Fruit fly (Drosophila melanogaster) whole organism, embryonic: Measurements from ENCODE around the gene CG5823.

Source experiments
- Antp ChIP-seq: fragments of 200-800 bp; sonication (Bioruptor generic); optimal IDR thresholded peaks from 3 replicates; lab custom pipeline; 2016; ENCODE audit warnings: missing biosample characterization, missing genetic modification characterization
- BEAF-32 ChIP-seq: fragments of 200-800 bp; sonication (Bioruptor generic); optimal IDR thresholded peaks from 3 replicates; lab custom pipeline; 2017; ENCODE audit warnings: missing biosample characterization, missing genetic modification characterization, mild to moderate bottlenecking, moderate library complexity, missing genetic modification reagents
- CG10209 ChIP-seq: fragments of 200-800 bp; sonication (Bioruptor generic); optimal IDR thresholded peaks from 3 replicates; lab custom pipeline; 2017; ENCODE audit warnings: missing biosample characterization, mild to moderate bottlenecking, missing genetic modification characterization, missing genetic modification reagents
- CG10274 ChIP-seq: fragments of 200-800 bp; sonication (Bioruptor generic); optimal IDR thresholded peaks from 3 replicates; lab custom pipeline; 2017; ENCODE audit warnings: missing biosample characterization, mild to moderate bottlenecking, missing genetic modification characterization
- CG14710 ChIP-seq: fragments of 200-800 bp; sonication (Bioruptor generic); optimal IDR thresholded peaks from 3 replicates; lab custom pipeline; 2019; ENCODE audit warnings: missing biosample characterization, mild to moderate bottlenecking, missing genetic modification characterization, moderate library complexity
- CG1647 ChIP-seq: fragments of 200-800 bp; sonication (Bioruptor generic); optimal IDR thresholded peaks from 3 replicates; lab custom pipeline; 2016; ENCODE audit warnings: missing biosample characterization, missing genetic modification characterization
- CG16779 ChIP-seq: fragments of 200-800 bp; sonication (Bioruptor generic); IDR thresholded peaks from 2 replicates; pipeline ENCODE4 v1.3.6; 2022; ENCODE audit warnings: missing biosample characterization, missing genetic modification characterization
- CG16815 ChIP-seq: fragments of 200-800 bp; sonication (Bioruptor generic); optimal IDR thresholded peaks from 3 replicates; lab custom pipeline; 2017; ENCODE audit warnings: missing biosample characterization, mild to moderate bottlenecking, missing genetic modification characterization
- CG17385 ChIP-seq: fragments of 200-800 bp; sonication (Bioruptor generic); optimal IDR thresholded peaks from 3 replicates; lab custom pipeline; 2018; ENCODE audit warnings: missing biosample characterization, mild to moderate bottlenecking, missing genetic modification characterization
- CG3847 ChIP-seq: fragments of 200-800 bp; sonication (Bioruptor generic); IDR thresholded peaks from 2 replicates; pipeline ENCODE4 v1.3.6; 2022; ENCODE audit warnings: missing biosample characterization, missing genetic modification characterization
- CG4424 ChIP-seq: fragments of 200-800 bp; sonication (Bioruptor generic); optimal IDR thresholded peaks from 3 replicates; lab custom pipeline; 2016; ENCODE audit warnings: missing biosample characterization, missing genetic modification characterization
- CG4730 ChIP-seq: fragments of 200-800 bp; sonication (Bioruptor generic); IDR thresholded peaks from 2 replicates; pipeline ENCODE4 v1.3.6; 2022; ENCODE audit warnings: missing biosample characterization, missing genetic modification characterization
- CG6175 ChIP-seq: fragments of 200-800 bp; sonication (Bioruptor generic); IDR thresholded peaks from 3 replicates; pipeline ENCODE4 v1.3.6; 2022; ENCODE audit warnings: missing biosample characterization, missing genetic modification characterization
- CG6272 ChIP-seq: fragments of 200-800 bp; sonication (Bioruptor generic); IDR thresholded peaks from 2 replicates; pipeline ENCODE4 v1.3.6; 2022; ENCODE audit warnings: missing biosample characterization, missing genetic modification characterization
- CG7963 ChIP-seq: fragments of 200-800 bp; sonication (Bioruptor generic); IDR thresholded peaks from 3 replicates; pipeline ENCODE4 v1.3.6; 2022; ENCODE audit warnings: missing biosample characterization, missing genetic modification characterization; ENCODE audit not compliant: partially characterized antibody
- CG8388 ChIP-seq: fragments of 200-800 bp; sonication (Bioruptor generic); optimal IDR thresholded peaks from 2 replicates; lab custom pipeline; 2019; ENCODE audit warnings: missing biosample characterization, mild to moderate bottlenecking, missing genetic modification characterization, moderate library complexity
- CG8765 ChIP-seq: fragments of 200-800 bp; sonication (Bioruptor generic); IDR thresholded peaks from 2 replicates; pipeline ENCODE4 v1.3.6; 2022; ENCODE audit warnings: missing biosample characterization, missing genetic modification characterization
- CG8944 ChIP-seq: fragments of 200-800 bp; sonication (Bioruptor generic); optimal IDR thresholded peaks from 3 replicates; lab custom pipeline; 2016; ENCODE audit warnings: missing biosample characterization, missing genetic modification characterization
- CG9437 ChIP-seq: fragments of 200-800 bp; sonication (Bioruptor generic); optimal IDR thresholded peaks from 2 replicates; lab custom pipeline; 2018; ENCODE audit warnings: missing biosample characterization, mild to moderate bottlenecking, missing genetic modification characterization
- CG9609 ChIP-seq: fragments of 200-800 bp; sonication (Bioruptor generic); optimal IDR thresholded peaks from 3 replicates; lab custom pipeline; 2016; ENCODE audit warnings: missing biosample characterization, missing genetic modification characterization
- Fer1 ChIP-seq: fragments of 200-800 bp; sonication (Bioruptor generic); optimal IDR thresholded peaks from 2 replicates; lab custom pipeline; 2017; ENCODE audit warnings: missing biosample characterization, mild to moderate bottlenecking, missing genetic modification characterization
- Hmx ChIP-seq: fragments of 200-800 bp; sonication (Bioruptor generic); optimal IDR thresholded peaks from 2 replicates; lab custom pipeline; 2016; ENCODE audit warnings: missing biosample characterization, missing genetic modification characterization
- MBD-R2 ChIP-seq: fragments of 200-800 bp; sonication (Bioruptor generic); IDR thresholded peaks from 2 replicates; pipeline ENCODE4 v1.3.6; 2022; ENCODE audit warnings: missing biosample characterization, missing genetic modification characterization
- Mad ChIP-seq: fragments of 200-800 bp; sonication (Bioruptor generic); optimal IDR thresholded peaks from 2 replicates; lab custom pipeline; 2016; ENCODE audit warnings: missing biosample characterization, missing genetic modification characterization
- Max ChIP-seq: fragments of 200-800 bp; sonication (Bioruptor generic); optimal IDR thresholded peaks from 2 replicates; lab custom pipeline; 2016; ENCODE audit warnings: missing biosample characterization, mild to moderate bottlenecking, missing genetic modification characterization
- Med ChIP-seq: fragments of 200-800 bp; sonication (Bioruptor generic); peaks from one replicate; lab custom pipeline; 2016; ENCODE audit warnings: missing biosample characterization, missing genetic modification characterization, mild to moderate bottlenecking, inconsistent platforms, moderate library complexity
- Meics ChIP-seq: fragments of 200-800 bp; sonication (Bioruptor generic); optimal IDR thresholded peaks from 2 replicates; lab custom pipeline; 2017; ENCODE audit warnings: missing biosample characterization, mild to moderate bottlenecking, missing genetic modification characterization
- Myb ChIP-seq: fragments of 200-800 bp; sonication (Bioruptor generic); optimal IDR thresholded peaks from 2 replicates; lab custom pipeline; 2016; ENCODE audit warnings: missing biosample characterization, missing genetic modification characterization
- NFAT ChIP-seq: fragments of 200-800 bp; sonication (Bioruptor generic); IDR thresholded peaks from 2 replicates; pipeline ENCODE4 v1.3.6; 2022; ENCODE audit warnings: missing biosample characterization, missing genetic modification characterization
- NK7.1 ChIP-seq: fragments of 200-800 bp; sonication (Bioruptor generic); optimal IDR thresholded peaks from 3 replicates; lab custom pipeline; 2016; ENCODE audit warnings: missing biosample characterization, missing genetic modification characterization
- Neu2 ChIP-seq: fragments of 200-800 bp; sonication (Bioruptor generic); optimal IDR thresholded peaks from 3 replicates; lab custom pipeline; 2016; ENCODE audit warnings: missing biosample characterization, missing genetic modification characterization, borderline replicate concordance
- Pdp1 ChIP-seq, 2 experiments: fragments of 200-800 bp; sonication (Bioruptor generic); optimal IDR thresholded peaks; 3 replicates each; lab custom pipeline; 2016; ENCODE audit warnings: missing biosample characterization in 2 of 2, missing genetic modification characterization in 2 of 2, mild to moderate bottlenecking in 1 of 2, moderate library complexity in 1 of 2
- Ssrp ChIP-seq: fragments of 200-800 bp; sonication (Bioruptor generic); optimal IDR thresholded peaks from 2 replicates; lab custom pipeline; 2018; ENCODE audit warnings: missing biosample characterization, mild to moderate bottlenecking, missing genetic modification characterization, moderate library complexity
- dm ChIP-seq: fragments of 200-800 bp; sonication (Bioruptor generic); optimal IDR thresholded peaks from 3 replicates; lab custom pipeline; 2016; ENCODE audit warnings: missing biosample characterization, missing genetic modification characterization
- dmrt11E ChIP-seq: fragments of 200-800 bp; sonication (Bioruptor generic); optimal IDR thresholded peaks from 3 replicates; lab custom pipeline; 2018; ENCODE audit warnings: missing biosample characterization, mild to moderate bottlenecking, missing genetic modification characterization, moderate library complexity
- dpn ChIP-seq, 2 experiments: fragments of 200-800 bp; sonication (Bioruptor generic); optimal IDR thresholded peaks; 3 replicates each; lab custom pipeline; 2016; ENCODE audit warnings: missing biosample characterization in 2 of 2, missing genetic modification characterization in 2 of 2
- jumu ChIP-seq: fragments of 200-800 bp; sonication (Bioruptor generic); optimal IDR thresholded peaks from 3 replicates; lab custom pipeline; 2016; ENCODE audit warnings: missing biosample characterization, missing genetic modification characterization
- kay ChIP-seq: fragments of 200-800 bp; sonication (Bioruptor generic); optimal IDR thresholded peaks from 2 replicates; lab custom pipeline; 2016; ENCODE audit warnings: missing biosample characterization, missing genetic modification characterization
- knrl ChIP-seq: fragments of 200-800 bp; sonication (Bioruptor generic); IDR thresholded peaks from 3 replicates; pipeline ENCODE4 v1.3.6; 2022; ENCODE audit warnings: missing biosample characterization, missing genetic modification characterization; ENCODE audit not compliant: partially characterized antibody
- luna ChIP-seq: fragments of 200-800 bp; sonication (Bioruptor generic); optimal IDR thresholded peaks from 2 replicates; lab custom pipeline; 2016; ENCODE audit warnings: missing biosample characterization, missing genetic modification characterization
- nerfin-1 ChIP-seq: fragments of 200-800 bp; sonication (Bioruptor generic); optimal IDR thresholded peaks from 3 replicates; lab custom pipeline; 2019; ENCODE audit warnings: missing biosample characterization, mild to moderate bottlenecking, missing genetic modification characterization, moderate library complexity
- pfk ChIP-seq: fragments of 200-800 bp; sonication (Bioruptor generic); optimal IDR thresholded peaks from 2 replicates; lab custom pipeline; 2018; ENCODE audit warnings: missing biosample characterization, mild to moderate bottlenecking, missing genetic modification characterization, moderate library complexity
- phol ChIP-seq: fragments of 200-800 bp; sonication (Bioruptor generic); optimal IDR thresholded peaks from 3 replicates; lab custom pipeline; 2018; ENCODE audit warnings: missing biosample characterization, mild to moderate bottlenecking, missing genetic modification characterization, moderate library complexity
- row ChIP-seq: fragments of 200-800 bp; sonication (Bioruptor generic); IDR thresholded peaks from 3 replicates; pipeline ENCODE4 v1.3.6; 2022; ENCODE audit warnings: missing biosample characterization, missing genetic modification characterization
- sna ChIP-seq: fragments of 200-800 bp; sonication (Bioruptor generic); IDR thresholded peaks from 2 replicates; pipeline ENCODE4 v1.3.6; 2022; ENCODE audit warnings: missing biosample characterization, missing genetic modification characterization; ENCODE audit not compliant: partially characterized antibody
- trem ChIP-seq: fragments of 200-800 bp; optimal IDR thresholded peaks from 3 replicates; lab custom pipeline; 2019; ENCODE audit warnings: missing biosample characterization, mild to moderate bottlenecking, missing genetic modification characterization, moderate library complexity
- tx ChIP-seq: fragments of 200-800 bp; sonication (Bioruptor generic); optimal IDR thresholded peaks from 2 replicates; lab custom pipeline; 2016; ENCODE audit warnings: missing biosample characterization, missing genetic modification characterization
- z ChIP-seq: fragments of 200-800 bp; sonication (Bioruptor generic); IDR thresholded peaks from 3 replicates; pipeline ENCODE4 v1.3.6; 2022; ENCODE audit warnings: missing biosample characterization, missing genetic modification characterization
- zfh2 ChIP-seq: fragments of 200-800 bp; sonication (Bioruptor generic); optimal IDR thresholded peaks from 2 replicates; lab custom pipeline; 2016; ENCODE audit warnings: missing biosample characterization, missing genetic modification characterization

CG5823 gene

DNA sequence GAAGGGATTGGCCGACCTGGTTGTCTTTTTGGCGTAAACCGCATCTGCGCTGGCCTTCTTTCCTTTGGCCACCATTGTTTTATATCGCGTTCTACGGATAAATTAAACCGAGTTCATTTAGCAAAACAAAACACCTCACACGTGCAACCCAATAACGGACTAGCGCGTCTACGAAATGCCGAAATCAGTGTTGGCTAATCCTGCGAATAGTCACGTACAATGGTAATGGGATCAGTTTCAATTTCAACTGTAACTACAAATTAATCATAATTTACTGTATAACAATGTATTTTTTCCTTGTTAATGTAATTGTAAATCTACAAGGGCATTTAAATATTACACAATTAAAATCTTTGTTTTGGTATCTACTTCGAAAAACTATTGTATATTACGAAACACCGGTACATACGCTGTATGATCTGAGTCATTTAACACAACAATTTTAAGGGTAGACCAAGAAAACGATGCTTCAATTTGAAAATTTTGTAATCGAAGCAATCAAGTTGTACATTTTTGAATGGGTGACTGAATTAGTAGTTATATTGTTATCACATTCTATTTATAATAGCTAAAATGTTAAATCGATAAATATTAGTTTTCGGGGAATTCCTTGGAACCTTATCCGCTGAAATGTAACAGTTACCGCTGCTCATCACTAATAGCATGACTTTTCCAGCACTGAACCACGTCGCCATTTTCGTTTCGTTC, 5.6 kb upstream of the CG5823 start, which contains the start of gene SF1 (continued):
- TF ChIP-seq Fer1 (GFP tag; lab: Kevin White, UChicago), result no peak
- no peak for TF ChIP-seq sna (GFP tag; lab: Robert Waterston, UW)
- TF ChIP-seq trem (tag; lab: Kevin White, UChicago), result no peak
- TF ChIP-seq Neu2 (GFP tag; lab: Kevin White, UChicago), result no peak
- TF ChIP-seq CG8388, result peak; percentile 2
- peak; percentile 48 for TF ChIP-seq CG14710 (tag; lab: Kevin White, UChicago)
- TF ChIP-seq row (GFP tag; lab: Robert Waterston, UW), result peak; percentile 80
- peak; percentile 21 to 28 for TF ChIP-seq dpn (GFP tag; optimal IDR thresholded peaks at IDR 0.05; lab: Kevin White, UChicago)
- peak; percentile 28 for TF ChIP-seq jumu (GFP tag; lab: Kevin White, UChicago)
- peak; percentile 46 for TF ChIP-seq MBD-R2 (GFP tag; lab: Robert Waterston, UW)
- peak; percentile 27 for TF ChIP-seq CG10209
- peak; percentile 29 for TF ChIP-seq Myb (GFP tag; lab: Kevin White, UChicago)
- TF ChIP-seq CG6175 (GFP tag; lab: Robert Waterston, UW), result peak; percentile 38; the same call in 1 of the 3 replicates
- peak; percentile 45 for TF ChIP-seq CG4424 (GFP tag; lab: Kevin White, UChicago)
- TF ChIP-seq dmrt11E (tag; lab: Kevin White, UChicago), result peak; percentile 32
- peak; percentile 29 for TF ChIP-seq Ssrp (tag; lab: Kevin White, UChicago)
- TF ChIP-seq CG4730 (GFP tag; lab: Robert Waterston, UW), result 0 out of 2 replicates have a peak, but pooled peaks have one; percentile 8
- TF ChIP-seq CG3847 (GFP tag; lab: Robert Waterston, UW), result 0 out of 2 replicates have a peak, but pooled peaks have one; percentile 8
- TF ChIP-seq CG9437, result peak; percentile 66
- TF ChIP-seq CG1647, result peak; percentile 6
- TF ChIP-seq CG17385 (GFP tag; lab: Kevin White, UChicago), result no peak
- TF ChIP-seq Meics (GFP tag; lab: Kevin White, UChicago), result peak; percentile 41
- peak; percentile 18 for TF ChIP-seq nerfin-1
- TF ChIP-seq pfk (GFP tag; lab: Kevin White, UChicago), result no peak
- peak; percentile 30 for TF ChIP-seq CG9609 (GFP tag; lab: Kevin White, UChicago)
- no peak for TF ChIP-seq knrl (GFP tag; lab: Robert Waterston, UW)
- peak; percentile 1 to 50 for TF ChIP-seq Pdp1 (GFP tag; optimal IDR thresholded peaks at IDR 0.05; lab: Kevin White, UChicago)
- TF ChIP-seq CG8944, result no peak
- peak; percentile 0 for TF ChIP-seq Antp (GFP tag; lab: Kevin White, UChicago)
- TF ChIP-seq NK7.1 (GFP tag; lab: Kevin White, UChicago), result no peak
- peak; percentile 62 for TF ChIP-seq CG16815 (GFP tag; lab: Kevin White, UChicago)
- no peak for TF ChIP-seq luna (GFP tag; lab: Kevin White, UChicago)
- peak; percentile 14 for TF ChIP-seq tx (GFP tag; lab: Kevin White, UChicago)
- peak; percentile 59 for TF ChIP-seq zfh2
- peak; percentile 5; the same call in 1 of the 2 replicates for TF ChIP-seq CG6272 (GFP tag; lab: Robert Waterston, UW)
- TF ChIP-seq CG7963 (GFP tag; lab: Robert Waterston, UW), result no peak
- peak; percentile 48 for TF ChIP-seq BEAF-32
- peak; percentile 7 for TF ChIP-seq CG10274
- peak; percentile 74 for TF ChIP-seq Med (GFP tag; lab: Kevin White, UChicago)
- peak; percentile 35 for TF ChIP-seq kay
- peak; percentile 97 for TF ChIP-seq phol (tag; lab: Kevin White, UChicago)
- TF ChIP-seq CG16779, result no peak
- TF ChIP-seq CG8765 (GFP tag; lab: Robert Waterston, UW), result no peak
- TF ChIP-seq z (GFP tag; lab: Robert Waterston, UW), result no peak
- TF ChIP-seq Mad, result peak; percentile 44
- peak; percentile 85 for TF ChIP-seq dm
- no peak for TF ChIP-seq NFAT (GFP tag; lab: Robert Waterston, UW)
- TF ChIP-seq Max, result peak; percentile 71
- TF ChIP-seq Hmx (GFP tag; lab: Kevin White, UChicago), result peak; percentile 9
